Worm (Caenorhabditis elegans): ENCODE results near the gene srx-39.

ce11 chrV:5132441-5132840 lies 25.1 kb downstream of the srx-39 start, which contains the start of gene F14F9.4:
- TF ChIP-seq dmd-4 (tag; optimal IDR thresholded peaks at IDR 0.05; ENCODE audit: borderline replicate concordance) = no peak
- TF ChIP-seq nhr-11 (tag; optimal IDR thresholded peaks at IDR 0.05) = no peak
- TF ChIP-seq elt-2 (tag; optimal IDR thresholded peaks at IDR 0.05) = no peak
- TF ChIP-seq fax-1 (tag; optimal IDR thresholded peaks at IDR 0.05) = no peak
- no peak for TF ChIP-seq mec-3 (tag; optimal IDR thresholded peaks at IDR 0.05; ENCODE audit: borderline replicate concordance)
- no peak for TF ChIP-seq pha-4 (tag; optimal IDR thresholded peaks at IDR 0.05)
- no peak for TF ChIP-seq ttx-3 (tag; optimal IDR thresholded peaks at IDR 0.05)
- no peak for TF ChIP-seq nfya-1 (tag; optimal IDR thresholded peaks at IDR 0.05)
- TF ChIP-seq sdc-2 (tag; optimal IDR thresholded peaks at IDR 0.05) = no peak
